Worm (Caenorhabditis elegans): Measurements from ENCODE around the gene far-4.

- no peak for TF ChIP-seq alr-1 (tag; optimal IDR thresholded peaks at IDR 0.05; ENCODE audit: borderline replicate concordance)
- TF ChIP-seq nhr-76 (tag; optimal IDR thresholded peaks at IDR 0.05) = no peak
- TF ChIP-seq sox-4 (tag; optimal IDR thresholded peaks at IDR 0.05) = no peak
- peak; percentile 71 for TF ChIP-seq jun-1 (tag; optimal IDR thresholded peaks at IDR 0.05)
- TF ChIP-seq nhr-77 (tag; optimal IDR thresholded peaks at IDR 0.05) = peak; percentile 64
- peak in 1 of 2 experiments; percentile 31 for TF ChIP-seq ztf-11 (tag; optimal IDR thresholded peaks at IDR 0.05)
- no peak for TF ChIP-seq lin-15B (tag; optimal IDR thresholded peaks at IDR 0.05)
These were observed 42.2 kb upstream of the far-4 start, which contains the start of gene scyl-1 for ce11 chrV:13041666-13042065.

Measured in whole organism, L1 larva.